Fruit fly (Drosophila melanogaster) whole organism, embryonic: ENCODE results near the gene tweek.

Experiments used
- Adf1 ChIP-seq: fragments of 200-800 bp; sonication (Bioruptor generic); IDR thresholded peaks from 2 replicates; pipeline ENCODE4 v1.3.6; 2022; ENCODE audit warnings: missing biosample characterization, missing genetic modification characterization
- Atf6 ChIP-seq: fragments of 200-800 bp; sonication (Bioruptor generic); IDR thresholded peaks from 2 replicates; pipeline ENCODE4 v1.3.6; 2022; ENCODE audit warnings: missing biosample characterization, missing genetic modification characterization
- Bdp1 ChIP-seq: fragments of 200-800 bp; sonication (Bioruptor generic); optimal IDR thresholded peaks from 3 replicates; lab custom pipeline; 2016; ENCODE audit warnings: missing biosample characterization, missing genetic modification characterization
- CG12659 ChIP-seq: fragments of 200-800 bp; sonication (Bioruptor generic); optimal IDR thresholded peaks from 3 replicates; lab custom pipeline; 2017; ENCODE audit warnings: mild to moderate bottlenecking, missing biosample characterization, missing genetic modification reagents, missing genetic modification characterization
- CG14050 ChIP-seq: fragments of 200-800 bp; sonication (Bioruptor generic); IDR thresholded peaks from 3 replicates; pipeline ENCODE4 v1.3.6; 2022; ENCODE audit warnings: missing biosample characterization, missing genetic modification characterization
- CG14441 ChIP-seq: fragments of 200-800 bp; sonication (Bioruptor generic); IDR thresholded peaks from 2 replicates; pipeline ENCODE4 v1.3.6; 2022; ENCODE audit warnings: missing biosample characterization, missing genetic modification characterization
- CG15479 ChIP-seq: fragments of 200-800 bp; sonication (Bioruptor generic); optimal IDR thresholded peaks from 3 replicates; lab custom pipeline; 2019; ENCODE audit warnings: missing biosample characterization, mild to moderate bottlenecking, missing genetic modification characterization, moderate library complexity
- CG30403 ChIP-seq: fragments of 200-800 bp; sonication (Bioruptor generic); optimal IDR thresholded peaks from 3 replicates; lab custom pipeline; 2016; ENCODE audit warnings: missing biosample characterization, missing genetic modification characterization
- CG32772 ChIP-seq: fragments of 200-800 bp; sonication (Bioruptor generic); IDR thresholded peaks from 2 replicates; pipeline ENCODE4 v1.3.6; 2022; ENCODE audit warnings: missing biosample characterization, missing genetic modification characterization
- CG4730 ChIP-seq: fragments of 200-800 bp; sonication (Bioruptor generic); IDR thresholded peaks from 2 replicates; pipeline ENCODE4 v1.3.6; 2022; ENCODE audit warnings: missing biosample characterization, missing genetic modification characterization
- CG6654 ChIP-seq: fragments of 200-800 bp; sonication (Bioruptor generic); optimal IDR thresholded peaks from 2 replicates; lab custom pipeline; 2017; ENCODE audit warnings: missing biosample characterization, mild to moderate bottlenecking, missing genetic modification characterization
- CG6791 ChIP-seq: fragments of 200-800 bp; sonication (Bioruptor generic); IDR thresholded peaks from 3 replicates; pipeline ENCODE4 v1.3.6; 2022; ENCODE audit warnings: missing biosample characterization, missing genetic modification characterization; ENCODE audit not compliant: partially characterized antibody
- CG7271 ChIP-seq: fragments of 200-800 bp; sonication (Bioruptor generic); optimal IDR thresholded peaks from 2 replicates; lab custom pipeline; 2018; ENCODE audit warnings: missing biosample characterization, mild to moderate bottlenecking, missing genetic modification characterization, moderate library complexity
- CG7372 ChIP-seq: fragments of 200-800 bp; sonication (Bioruptor generic); IDR thresholded peaks from 2 replicates; pipeline ENCODE4 v1.3.6; 2022; ENCODE audit warnings: missing biosample characterization, missing genetic modification characterization
- CG7928 ChIP-seq: fragments of 200-800 bp; sonication (Bioruptor generic); optimal IDR thresholded peaks from 2 replicates; lab custom pipeline; 2017; ENCODE audit warnings: missing biosample characterization, mild to moderate bottlenecking, missing genetic modification characterization
- CG9437 ChIP-seq: fragments of 200-800 bp; sonication (Bioruptor generic); optimal IDR thresholded peaks from 2 replicates; lab custom pipeline; 2018; ENCODE audit warnings: missing biosample characterization, mild to moderate bottlenecking, missing genetic modification characterization
- CG9817 ChIP-seq: fragments of 200-800 bp; sonication (Bioruptor generic); optimal IDR thresholded peaks from 2 replicates; lab custom pipeline; 2018; ENCODE audit warnings: missing biosample characterization, mild to moderate bottlenecking, missing genetic modification characterization, moderate library complexity
- CHES-1-like ChIP-seq: fragments of 200-800 bp; sonication (Bioruptor generic); optimal IDR thresholded peaks from 2 replicates; lab custom pipeline; 2016; ENCODE audit warnings: missing biosample characterization, missing genetic modification characterization
- Camta ChIP-seq: fragments of 200-800 bp; sonication (Bioruptor generic); optimal IDR thresholded peaks from 2 replicates; lab custom pipeline; 2016; ENCODE audit warnings: missing biosample characterization, missing genetic modification characterization
- CrebB ChIP-seq: fragments of 200-800 bp; sonication (Bioruptor generic); optimal IDR thresholded peaks from 3 replicates; lab custom pipeline; 2018; ENCODE audit warnings: missing biosample characterization, mild to moderate bottlenecking, missing genetic modification characterization
- Dp ChIP-seq: fragments of 200-800 bp; sonication (Bioruptor generic); optimal IDR thresholded peaks from 2 replicates; lab custom pipeline; 2018; ENCODE audit warnings: missing biosample characterization, mild to moderate bottlenecking, missing genetic modification characterization, moderate library complexity
- E2f2 ChIP-seq: fragments of 200-800 bp; sonication (Bioruptor generic); IDR thresholded peaks from 2 replicates; pipeline ENCODE4 v1.3.6; 2022; ENCODE audit warnings: missing biosample characterization, missing genetic modification characterization
- Ets65A ChIP-seq: fragments of 200-800 bp; sonication (Bioruptor generic); peaks from one replicate; lab custom pipeline; 2016; ENCODE audit warnings: missing biosample characterization, missing genetic modification characterization
- GATAe ChIP-seq: fragments of 200-800 bp; sonication (Bioruptor generic); conservative IDR thresholded peaks from 2 replicates; pipeline ENCODE4 v1.3.6; 2022; ENCODE audit warnings: missing biosample characterization, missing genetic modification characterization
- HLH54F ChIP-seq: fragments of 200-800 bp; sonication (Bioruptor generic); optimal IDR thresholded peaks from 3 replicates; lab custom pipeline; 2016; ENCODE audit warnings: missing biosample characterization, missing genetic modification characterization
- Jarid2 ChIP-seq: fragments of 200-800 bp; sonication (Bioruptor generic); optimal IDR thresholded peaks from 3 replicates; lab custom pipeline; 2017; ENCODE audit warnings: mild to moderate bottlenecking, missing biosample characterization, missing genetic modification reagents, missing genetic modification characterization
- Lpt ChIP-seq: fragments of >200 bp; optimal IDR thresholded peaks from 2 replicates; lab custom pipeline; 2018; ENCODE audit warnings: missing biosample characterization, missing genetic modification characterization
- MTF-1 ChIP-seq: fragments of 200-800 bp; sonication (Bioruptor generic); optimal IDR thresholded peaks from 2 replicates; lab custom pipeline; 2018; ENCODE audit warnings: missing biosample characterization, mild to moderate bottlenecking, missing genetic modification characterization, borderline replicate concordance
- Med ChIP-seq: fragments of 200-800 bp; sonication (Bioruptor generic); peaks from one replicate; lab custom pipeline; 2016; ENCODE audit warnings: missing biosample characterization, missing genetic modification characterization, mild to moderate bottlenecking, inconsistent platforms, moderate library complexity
- Mes4 ChIP-seq: fragments of 200-800 bp; sonication (Bioruptor generic); optimal IDR thresholded peaks from 2 replicates; lab custom pipeline; 2016; ENCODE audit warnings: missing biosample characterization, missing genetic modification characterization
- Nf-YB ChIP-seq: fragments of 200-800 bp; sonication (Bioruptor generic); optimal IDR thresholded peaks from 3 replicates; lab custom pipeline; 2019; ENCODE audit warnings: missing biosample characterization, mild to moderate bottlenecking, missing genetic modification characterization, moderate library complexity
- Ptx1 ChIP-seq: fragments of 200-800 bp; sonication (Bioruptor generic); IDR thresholded peaks from 2 replicates; pipeline ENCODE4 v1.3.6; 2022; ENCODE audit warnings: missing biosample characterization, missing genetic modification characterization
- Sox100B ChIP-seq: fragments of 200-800 bp; sonication (Bioruptor generic); optimal IDR thresholded peaks from 3 replicates; lab custom pipeline; 2018; ENCODE audit warnings: missing biosample characterization, mild to moderate bottlenecking, missing genetic modification characterization
- Usf ChIP-seq: fragments of 200-800 bp; sonication (Bioruptor generic); optimal IDR thresholded peaks from 2 replicates; lab custom pipeline; 2017; ENCODE audit warnings: missing genotype, missing biosample characterization, missing genetic modification characterization
- bigmax ChIP-seq: fragments of 200-800 bp; sonication (Bioruptor generic); optimal IDR thresholded peaks from 2 replicates; lab custom pipeline; 2018; ENCODE audit warnings: missing biosample characterization, mild to moderate bottlenecking, missing genetic modification characterization
- fru ChIP-seq: fragments of >200 bp; optimal IDR thresholded peaks from 2 replicates; lab custom pipeline; 2017
- gcm2 ChIP-seq: fragments of 200-800 bp; sonication (Bioruptor generic); optimal IDR thresholded peaks from 2 replicates; lab custom pipeline; 2016; ENCODE audit warnings: missing biosample characterization, missing genetic modification characterization
- h ChIP-seq: fragments of >200 bp; optimal IDR thresholded peaks from 2 replicates; lab custom pipeline; 2017
- jigr1 ChIP-seq: fragments of 200-800 bp; sonication (Bioruptor generic); IDR thresholded peaks from 3 replicates; pipeline ENCODE4 v1.3.6; 2022; ENCODE audit warnings: missing biosample characterization, missing genetic modification characterization
- lab ChIP-seq: fragments of 200-800 bp; sonication (Bioruptor generic); optimal IDR thresholded peaks from 3 replicates; lab custom pipeline; 2017; ENCODE audit warnings: missing biosample characterization, missing genetic modification characterization, mild to moderate bottlenecking, moderate library complexity, missing genetic modification reagents
- mld ChIP-seq: fragments of 200-800 bp; sonication (Bioruptor generic); IDR thresholded peaks from 3 replicates; pipeline ENCODE4 v1.3.6; 2022; ENCODE audit warnings: missing biosample characterization, missing genetic modification characterization; ENCODE audit not compliant: partially characterized antibody
- nmo ChIP-seq: fragments of 200-800 bp; sonication (Bioruptor generic); optimal IDR thresholded peaks from 2 replicates; lab custom pipeline; 2018; ENCODE audit warnings: missing biosample characterization, mild to moderate bottlenecking, missing genetic modification characterization, moderate library complexity
- pan ChIP-seq, 4 experiments: fragments of >200 bp in 3 of 4; fragments of 200-800 bp in 1 of 4; sonication (Bioruptor generic) in 1 of 4; optimal IDR thresholded peaks in 3 of 4; IDR thresholded peaks in 1 of 4; 2 replicates each; pipeline versions ENCODE4 v1.3.6 to Lab custom; 2017 to 2022; ENCODE audit warnings: missing biosample characterization in 2 of 4, missing genetic modification characterization in 2 of 4, mixed read lengths in 1 of 4
- pum ChIP-seq: fragments of 200-800 bp; sonication (Bioruptor generic); optimal IDR thresholded peaks from 2 replicates; lab custom pipeline; 2016; ENCODE audit warnings: missing biosample characterization, missing genetic modification characterization
- rib ChIP-seq: fragments of 200-800 bp; sonication (Bioruptor generic); IDR thresholded peaks from 2 replicates; pipeline ENCODE4 v1.3.6; 2022; ENCODE audit warnings: missing biosample characterization, missing genetic modification characterization
- seq ChIP-seq: fragments of 200-800 bp; sonication (Bioruptor generic); IDR thresholded peaks from 2 replicates; pipeline ENCODE4 v1.3.6; 2022; ENCODE audit warnings: missing biosample characterization, missing genetic modification characterization
- shn ChIP-seq: fragments of 200-800 bp; sonication (Bioruptor generic); optimal IDR thresholded peaks from 3 replicates; lab custom pipeline; 2016; ENCODE audit warnings: missing biosample characterization, missing genetic modification characterization
- sob ChIP-seq: fragments of 200-800 bp; sonication (Bioruptor generic); IDR thresholded peaks from 2 replicates; pipeline ENCODE4 v1.3.6; 2022; ENCODE audit warnings: missing biosample characterization, missing genetic modification characterization
- wor ChIP-seq: fragments of 200-800 bp; sonication (Bioruptor generic); IDR thresholded peaks from 2 replicates; pipeline ENCODE4 v1.3.6; 2022; ENCODE audit warnings: missing biosample characterization, missing genetic modification characterization
- zen ChIP-seq: fragments of 200-800 bp; sonication (Bioruptor generic); optimal IDR thresholded peaks from 3 replicates; lab custom pipeline; 2018; ENCODE audit warnings: missing biosample characterization, mild to moderate bottlenecking, missing genetic modification characterization, moderate library complexity
- zf30C ChIP-seq: fragments of 200-800 bp; sonication (Bioruptor generic); optimal IDR thresholded peaks from 3 replicates; lab custom pipeline; 2018; ENCODE audit warnings: missing biosample characterization, mild to moderate bottlenecking, missing genetic modification characterization

Gene tweek

dm6 chr2L:16868897-16869324, 19.4 kb upstream of the tweek start (continued):
- TF ChIP-seq Ets65A (GFP tag; lab: Kevin White, UChicago) (peak; percentile 80), Camta (GFP tag; lab: Kevin White, UChicago) (no peak), Lpt (GFP tag; lab: Kevin White, UChicago) (no peak), wor (GFP tag; lab: Robert Waterston, UW) (no peak; the same call in 1 of the 2 replicates), HLH54F (GFP tag; lab: Kevin White, UChicago) (no peak), jigr1 (GFP tag; lab: Robert Waterston, UW) (0 out of 3 replicates have a peak, but pooled peaks have one; percentile 40), Ptx1 (GFP tag; lab: Robert Waterston, UW) (peak; percentile 72), lab (GFP tag; lab: Kevin White, UChicago) (peak; percentile 49), Nf-YB (GFP tag; lab: Kevin White, UChicago) (peak; percentile 34), fru (lab: Kevin White, UChicago) (no peak), seq (GFP tag; lab: Robert Waterston, UW) (no peak; the same call in 1 of the 2 replicates), CG6654 (GFP tag; lab: Kevin White, UChicago) (no peak), CG14050 (GFP tag; lab: Robert Waterston, UW) (peak; percentile 45; the same call in 1 of the 3 replicates), zen (tag; lab: Kevin White, UChicago) (no peak), Jarid2 (GFP tag; lab: Kevin White, UChicago) (no peak), CG7928 (no peak), Atf6 (GFP tag; lab: Robert Waterston, UW) (peak; percentile 61; the same call in 1 of the 2 replicates), Med (GFP tag; lab: Kevin White, UChicago) (peak; percentile 66), MTF-1 (no peak), Bdp1 (GFP tag; lab: Kevin White, UChicago) (no peak), gcm2 (GFP tag; lab: Kevin White, UChicago) (no peak), Mes4 (GFP tag; lab: Kevin White, UChicago) (no peak), pum (GFP tag; lab: Kevin White, UChicago) (no peak), Dp (GFP tag; lab: Kevin White, UChicago) (no peak), CG9817 (tag; lab: Kevin White, UChicago) (peak; percentile 38), Usf (GFP tag; lab: Kevin White, UChicago) (no peak), pan (optimal IDR thresholded peaks at IDR 0.05; lab: Kevin White, UChicago) (no peak), pan (GFP tag; optimal IDR thresholded peaks at IDR 0.05 in 1 of 2, IDR thresholded peaks at IDR 0.05 in 1 of 2) (no peak), CG30403 (peak; percentile 48), shn (no peak), zf30C (GFP tag; lab: Kevin White, UChicago) (no peak), CHES-1-like (GFP tag; lab: Kevin White, UChicago) (no peak), Sox100B (GFP tag; lab: Kevin White, UChicago) (peak; percentile 71), rib (GFP tag; lab: Robert Waterston, UW) (no peak), CrebB (tag; lab: Kevin White, UChicago) (no peak), CG9437 (peak; percentile 44), Adf1 (GFP tag; lab: Robert Waterston, UW) (no peak; the same call in 1 of the 2 replicates), E2f2 (peak; percentile 29; the same call in 1 of the 2 replicates), GATAe (GFP tag; lab: Robert Waterston, UW) (no peak), CG7271 (tag; lab: Kevin White, UChicago) (no peak), nmo (peak; percentile 66), CG32772 (peak; percentile 38; the same call in 1 of the 2 replicates), sob (no peak), bigmax (GFP tag; lab: Kevin White, UChicago) (no peak), CG6791 (no peak), CG4730 (GFP tag; lab: Robert Waterston, UW) (no peak), CG14441 (GFP tag; lab: Robert Waterston, UW) (no peak), CG7372 (GFP tag; lab: Robert Waterston, UW) (no peak), CG15479 (GFP tag; lab: Kevin White, UChicago) (no peak), mld (GFP tag; lab: Robert Waterston, UW) (no peak), CG12659 (GFP tag; lab: Kevin White, UChicago) (peak; percentile 57), h (no peak)
